Worm (Caenorhabditis elegans): Measurements from ENCODE around the gene pak-2.

pak-2 gene

DNA sequence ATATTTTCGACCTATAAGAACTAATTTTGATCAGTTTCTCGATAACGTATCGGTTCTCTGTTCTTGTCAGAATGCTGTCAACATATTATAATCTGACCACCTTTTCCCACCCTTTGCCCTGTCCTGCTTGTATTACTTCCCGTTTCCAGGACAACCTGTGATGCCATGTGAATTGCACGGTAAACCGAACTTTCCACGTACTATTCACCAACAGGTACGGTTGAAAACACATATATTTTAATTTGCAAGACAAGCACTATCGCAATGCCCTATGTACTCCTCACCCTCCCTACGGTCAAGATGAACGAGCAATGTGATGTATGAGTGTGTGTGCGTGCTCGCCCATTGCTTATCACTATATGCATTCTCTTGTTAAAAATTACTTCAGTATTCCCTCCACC lies 30.1 kb downstream of the pak-2 start:
- TF ChIP-seq M03D4.4 (tag; optimal IDR thresholded peaks at IDR 0.05) (no peak), blmp-1 (tag; optimal IDR thresholded peaks at IDR 0.05) (no peak), snpc-4 (tag; optimal IDR thresholded peaks at IDR 0.05) (no peak), nhr-28 (tag; optimal IDR thresholded peaks at IDR 0.05) (no peak), hlh-1 (tag; optimal IDR thresholded peaks at IDR 0.05) (no peak), elt-3 (tag; optimal IDR thresholded peaks at IDR 0.05) (no peak), ces-1 (GFP tag; optimal IDR thresholded peaks at IDR 0.05) (no peak), cnd-1 (tag; optimal IDR thresholded peaks at IDR 0.05) (no peak), ceh-83 (GFP tag; optimal IDR thresholded peaks at IDR 0.05) (no peak), nhr-237 (tag; optimal IDR thresholded peaks at IDR 0.05) (no peak), unc-120 (tag; optimal IDR thresholded peaks at IDR 0.05; ENCODE audit: poor library complexity, severe bottlenecking) (no peak), zip-8 (tag; optimal IDR thresholded peaks at IDR 0.05) (no peak)

DNA sequence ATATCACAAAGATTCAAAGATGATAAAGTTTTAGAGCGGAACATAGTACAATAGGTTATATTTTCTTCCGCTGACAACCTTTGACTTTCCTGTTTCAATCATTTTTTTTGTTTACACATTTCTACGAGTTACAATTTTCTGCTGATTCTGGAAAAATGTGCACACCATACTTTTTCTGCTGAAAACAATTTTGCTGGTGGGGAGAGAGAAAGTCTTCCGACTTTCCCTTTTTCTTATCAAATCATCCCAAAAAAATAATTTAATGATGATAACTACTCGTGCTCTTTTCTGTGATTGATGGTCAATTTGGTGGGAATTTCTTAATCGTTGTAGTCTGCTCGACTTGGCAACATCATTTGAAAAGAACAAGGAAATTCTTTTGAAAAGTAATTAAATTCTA lies 31.6 kb downstream of the pak-2 start:
- TF ChIP-seq drap-1 (GFP tag; optimal IDR thresholded peaks at IDR 0.05), result no peak
- no peak for TF ChIP-seq nhr-28 (tag; optimal IDR thresholded peaks at IDR 0.05)
- TF ChIP-seq nhr-76 (tag; optimal IDR thresholded peaks at IDR 0.05), result no peak
- no peak for TF ChIP-seq snpc-4 (tag; optimal IDR thresholded peaks at IDR 0.05)
- TF ChIP-seq unc-120 (tag; optimal IDR thresholded peaks at IDR 0.05; ENCODE audit: poor library complexity, severe bottlenecking), result no peak
- TF ChIP-seq sptf-1 (tag; optimal IDR thresholded peaks at IDR 0.05), result no peak
- TF ChIP-seq lsy-2 (tag; optimal IDR thresholded peaks at IDR 0.05), result no peak
- TF ChIP-seq elt-1 (tag; optimal IDR thresholded peaks at IDR 0.05; ENCODE audit: borderline replicate concordance, insufficient read depth), result no peak
- TF ChIP-seq ceh-39 (tag; optimal IDR thresholded peaks at IDR 0.05), result no peak
- TF ChIP-seq ztf-11 (tag; optimal IDR thresholded peaks at IDR 0.05), result no peak
- no peak for TF ChIP-seq ces-1 (GFP tag; optimal IDR thresholded peaks at IDR 0.05)

DNA sequence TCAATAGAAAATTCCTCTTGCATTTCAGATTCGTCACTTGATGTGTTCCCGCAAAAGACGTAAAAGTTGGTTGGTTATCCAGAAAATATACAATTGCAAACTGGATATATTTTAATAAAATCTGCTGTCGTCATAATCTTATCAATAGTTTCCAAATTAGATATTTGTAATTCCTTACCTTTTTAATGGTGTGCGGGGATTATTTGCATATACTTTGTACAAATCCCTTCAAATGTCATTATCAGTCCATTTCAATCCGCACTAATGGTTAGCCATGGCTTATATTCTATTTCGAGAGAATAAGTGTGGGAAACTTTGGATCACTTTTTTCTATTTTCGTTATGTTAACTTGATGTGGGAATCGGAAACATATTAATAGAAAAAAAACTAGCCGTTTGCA lies 35.1 kb downstream of the pak-2 start:
- TF ChIP-seq unc-120 (tag; optimal IDR thresholded peaks at IDR 0.05; ENCODE audit: poor library complexity, severe bottlenecking) (no peak), nhr-2 (tag; optimal IDR thresholded peaks at IDR 0.05) (no peak), M03D4.4 (tag; optimal IDR thresholded peaks at IDR 0.05) (no peak), hlh-1 (tag; optimal IDR thresholded peaks at IDR 0.05) (no peak), nhr-76 (tag; optimal IDR thresholded peaks at IDR 0.05) (no peak), unc-62 (GFP tag; optimal IDR thresholded peaks at IDR 0.05) (no peak), ceh-39 (tag; optimal IDR thresholded peaks at IDR 0.05) (no peak), unc-39 (tag; optimal IDR thresholded peaks at IDR 0.05) (no peak), mls-2 (tag; optimal IDR thresholded peaks at IDR 0.05) (no peak)

DNA sequence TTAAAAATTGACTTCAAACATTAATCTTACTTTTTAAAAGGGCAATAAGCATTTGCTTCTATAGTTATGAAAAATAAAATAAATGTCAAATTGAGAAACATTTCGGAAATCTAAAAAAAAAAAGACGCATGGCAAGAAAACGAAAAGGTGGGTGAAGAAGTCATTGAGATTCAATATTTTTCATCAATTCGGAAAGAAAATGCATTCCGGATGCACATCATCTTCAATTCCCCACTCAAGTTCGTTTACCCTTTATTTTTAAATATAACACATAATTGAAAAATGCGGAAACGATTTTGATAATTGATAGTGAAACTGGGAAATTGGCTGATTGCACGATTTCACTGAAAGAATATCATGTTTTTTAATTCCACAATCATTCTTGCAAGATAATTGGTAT lies 36.8 kb downstream of the pak-2 start, which contains the start of gene F53B7.4:
TSS of gene F53B7.4 (minus strand) at position 101 of the 400 bp plus-strand sequence.
- TF ChIP-seq cnd-1 (tag; optimal IDR thresholded peaks at IDR 0.05), result no peak

DNA sequence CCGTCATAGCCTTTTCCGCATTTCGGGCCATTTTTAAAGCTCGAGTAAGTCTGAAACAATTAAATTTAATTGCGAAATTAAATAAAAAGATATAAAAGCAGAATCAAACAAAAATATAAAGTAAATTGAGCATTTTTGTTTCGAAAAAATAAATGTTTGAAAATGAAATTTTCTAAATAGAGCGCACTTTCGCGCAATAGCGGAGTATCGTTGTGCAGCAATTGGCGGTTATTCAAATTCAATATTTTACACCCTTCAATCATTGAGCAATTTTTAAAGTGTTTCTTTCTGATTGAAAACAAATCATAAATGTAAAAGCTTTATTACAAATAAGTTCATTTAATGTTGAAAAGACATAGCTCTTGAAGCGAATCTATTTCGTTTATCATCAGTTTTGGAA lies 38.6 kb downstream of the pak-2 start, which contains the start of gene isy-1:
TSS of gene isy-1 (minus strand) at position 50 of the 400 bp plus-strand sequence.
- TF ChIP-seq tbx-8 (GFP tag; optimal IDR thresholded peaks at IDR 0.05) (no peak), nhr-2 (tag; optimal IDR thresholded peaks at IDR 0.05) (peak; percentile 19), nhr-237 (tag; optimal IDR thresholded peaks at IDR 0.05) (peak; percentile 44), lsy-2 (tag; optimal IDR thresholded peaks at IDR 0.05) (peak; percentile 66), pha-4 (tag; optimal IDR thresholded peaks at IDR 0.05) (peak; percentile 67), ceh-39 (tag; optimal IDR thresholded peaks at IDR 0.05) (peak; percentile 29), mep-1 (tag; optimal IDR thresholded peaks at IDR 0.05) (peak; percentile 54), ces-1 (GFP tag; optimal IDR thresholded peaks at IDR 0.05) (peak; percentile 86), nhr-12 (tag; optimal IDR thresholded peaks at IDR 0.05) (no peak)

DNA sequence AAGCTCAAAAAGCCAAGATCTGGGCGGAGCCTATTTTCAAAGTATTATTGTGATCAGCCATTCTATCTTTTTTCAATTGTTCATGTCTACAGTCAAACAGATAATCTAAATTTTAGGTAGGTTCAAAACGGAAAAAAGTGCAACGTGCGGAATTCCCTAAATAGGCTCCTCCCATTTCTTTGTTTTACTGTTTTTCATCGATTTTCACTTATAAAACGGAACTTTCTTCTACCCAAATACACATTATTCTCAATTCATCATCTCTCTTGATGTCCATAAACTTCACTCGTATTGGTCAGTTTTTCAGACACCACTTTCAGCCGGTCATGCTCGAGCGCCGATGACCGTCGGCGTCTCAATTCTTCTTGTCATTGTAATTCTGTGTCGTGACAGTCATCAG lies 40.4 kb downstream of the pak-2 start, which contains the start of gene F53B7.7:
TSS of gene F53B7.7 (plus strand) at position 301 of the 400 bp plus-strand sequence.
- no peak for TF ChIP-seq unc-39 (tag; optimal IDR thresholded peaks at IDR 0.05)
- no peak for TF ChIP-seq lsy-2 (tag; optimal IDR thresholded peaks at IDR 0.05)
- TF ChIP-seq mep-1 (tag; optimal IDR thresholded peaks at IDR 0.05), result no peak
- no peak for TF ChIP-seq lin-32 (GFP tag; optimal IDR thresholded peaks at IDR 0.05)
- TF ChIP-seq nhr-237 (tag; optimal IDR thresholded peaks at IDR 0.05), result no peak
- no peak for TF ChIP-seq drap-1 (GFP tag; optimal IDR thresholded peaks at IDR 0.05)
- TF ChIP-seq lin-13 (tag; optimal IDR thresholded peaks at IDR 0.05), result no peak
- no peak for TF ChIP-seq tbx-8 (GFP tag; optimal IDR thresholded peaks at IDR 0.05)
- no peak for TF ChIP-seq elt-1 (tag; optimal IDR thresholded peaks at IDR 0.05; ENCODE audit: borderline replicate concordance, insufficient read depth)
- no peak for TF ChIP-seq zip-8 (tag; optimal IDR thresholded peaks at IDR 0.05)
- TF ChIP-seq mls-2 (tag; optimal IDR thresholded peaks at IDR 0.05), result no peak
- no peak for TF ChIP-seq nhr-28 (tag; optimal IDR thresholded peaks at IDR 0.05)
- no peak for TF ChIP-seq unc-120 (tag; optimal IDR thresholded peaks at IDR 0.05; ENCODE audit: poor library complexity, severe bottlenecking)
- TF ChIP-seq nhr-76 (tag; optimal IDR thresholded peaks at IDR 0.05), result no peak
- TF ChIP-seq ceh-83 (GFP tag; optimal IDR thresholded peaks at IDR 0.05), result no peak
- no peak for TF ChIP-seq ztf-11 (tag; optimal IDR thresholded peaks at IDR 0.05)
- no peak for TF ChIP-seq blmp-1 (tag; optimal IDR thresholded peaks at IDR 0.05)

All from whole organism, mixed stage, embryonic.